Worm (Caenorhabditis elegans) whole organism, L2 larva: ENCODE measurements around the gene K04F1.8.

Experiments
- ama-1 ChIP-seq: fragments of 150-350 bp; optimal IDR thresholded peaks from 2 replicates; lab custom pipeline; 2018; ENCODE audit warnings: inconsistent platforms
- crh-2 ChIP-seq: sonication (generic microtip); optimal IDR thresholded peaks from 2 replicates; lab custom pipeline; 2017; ENCODE audit warnings: missing biosample characterization, missing genetic modification characterization
- egl-27 ChIP-seq: sonication (generic microtip); optimal IDR thresholded peaks from 3 replicates; lab custom pipeline; 2017; ENCODE audit warnings: missing biosample characterization, missing genetic modification reagents, missing genetic modification characterization
- lsy-2 ChIP-seq, 2 experiments: fragments of 150-350 bp in 1 of 2; sonication (generic microtip) in 1 of 2; optimal IDR thresholded peaks; 2 replicates each; lab custom pipeline; 2014 to 2017; ENCODE audit warnings: missing biosample characterization in 2 of 2, missing genetic modification characterization in 2 of 2
- mbf-1 ChIP-seq: sonication (generic microtip); optimal IDR thresholded peaks from 2 replicates; lab custom pipeline; 2017; ENCODE audit warnings: missing biosample characterization, missing genetic modification characterization
- mdl-1 ChIP-seq, 2 experiments: fragments of 150-350 bp in 1 of 2; sonication (generic microtip) in 1 of 2; optimal IDR thresholded peaks; 2 replicates each; lab custom pipeline; 2017; ENCODE audit warnings: missing biosample characterization in 2 of 2, missing genetic modification characterization in 2 of 2

ce11 chrV:1662270-1662669 lies 4.7 kb upstream of the K04F1.8 start, which contains the start of gene irld-40:
- TF ChIP-seq lsy-2 (tag; optimal IDR thresholded peaks at IDR 0.05; lab: Kevin White, UChicago): no peak
- TF ChIP-seq egl-27 (tag; lab: Kevin White, UChicago): no peak
- no peak for TF ChIP-seq ama-1 (lab: Kevin White, UChicago)
- TF ChIP-seq mdl-1 (tag; optimal IDR thresholded peaks at IDR 0.05; lab: Kevin White, UChicago): no peak
- no peak for TF ChIP-seq crh-2 (tag; lab: Kevin White, UChicago)
- TF ChIP-seq mbf-1 (tag; lab: Kevin White, UChicago): no peak
